Worm (Caenorhabditis elegans) whole organism, L4 larva: ENCODE results near the gene C02B8.6.
"Not testable (repeated sequence)": the region's sequence is repeated elsewhere in the genome, so short reads cannot be mapped to it uniquely, and the experiment has no call there.

Experiments
- D1046.2 ChIP-seq: fragments of 200-800 bp; sonication (Bioruptor generic); IDR thresholded peaks from 2 replicates; pipeline ENCODE4 v1.3.6; 2022; ENCODE audit warnings: missing genetic modification characterization, missing compliant biosample characterization
- F26F4.8 ChIP-seq: fragments of 200-800 bp; sonication (Bioruptor generic); conservative IDR thresholded peaks from 2 replicates; pipeline ENCODE4 v1.3.6; 2022; ENCODE audit warnings: missing genetic modification characterization, missing compliant biosample characterization
- F37D6.2 ChIP-seq: sonication (generic microtip); optimal IDR thresholded peaks from 2 replicates; lab custom pipeline; 2016; ENCODE audit warnings: mild to moderate bottlenecking, missing genetic modification characterization, missing compliant biosample characterization
- T26A8.4 ChIP-seq: fragments of 200-800 bp; sonication (Bioruptor generic); IDR thresholded peaks from 2 replicates; pipeline ENCODE4 v1.3.6; 2022; ENCODE audit warnings: missing genetic modification characterization, missing compliant biosample characterization
- Y48G9A.11 ChIP-seq: fragments of 200-800 bp; sonication (Bioruptor generic); IDR thresholded peaks from 2 replicates; pipeline ENCODE4 v1.3.6; 2022; ENCODE audit warnings: missing genetic modification reagents, missing genetic modification characterization, missing compliant biosample characterization
- Y75B8A.6 ChIP-seq: fragments of 200-800 bp; sonication (Bioruptor generic); IDR thresholded peaks from 2 replicates; pipeline ENCODE4 v1.3.6; 2022; ENCODE audit warnings: missing genetic modification reagents, missing genetic modification characterization, missing compliant biosample characterization
- ZK337.2 ChIP-seq: fragments of 200-800 bp; sonication (Bioruptor generic); IDR thresholded peaks from 2 replicates; pipeline ENCODE4 v1.3.6; 2022; ENCODE audit warnings: missing genetic modification reagents, missing genetic modification characterization, missing compliant biosample characterization
- aha-1 ChIP-seq: fragments of 150-350 bp; peaks from one replicate; lab custom pipeline; 2014; ENCODE audit warnings: missing biosample characterization, missing genetic modification characterization
- arid-1 ChIP-seq: fragments of 200-800 bp; sonication (Bioruptor generic); conservative IDR thresholded peaks from 2 replicates; pipeline ENCODE4 v1.3.6; 2022; ENCODE audit warnings: missing genetic modification reagents, missing genetic modification characterization, missing compliant biosample characterization
- ceh-20 ChIP-seq: fragments of 200-800 bp; sonication (Bioruptor generic); IDR thresholded peaks from 2 replicates; pipeline ENCODE4 v1.3.6; 2022; ENCODE audit warnings: missing genetic modification reagents, missing genetic modification characterization, missing compliant biosample characterization
- ceh-28 ChIP-seq: fragments of 150-350 bp; optimal IDR thresholded peaks from 2 replicates; lab custom pipeline; 2014; ENCODE audit warnings: missing biosample characterization, missing genetic modification reagents, missing genetic modification characterization
- ceh-44 ChIP-seq: fragments of 200-800 bp; sonication (Bioruptor generic); IDR thresholded peaks from 2 replicates; pipeline ENCODE4 v1.3.6; 2022; ENCODE audit warnings: missing genetic modification reagents, missing genetic modification characterization, missing compliant biosample characterization
- ceh-62 ChIP-seq: sonication (generic microtip); optimal IDR thresholded peaks from 2 replicates; lab custom pipeline; 2017; ENCODE audit warnings: missing biosample characterization, missing genetic modification characterization
- ctbp-1 ChIP-seq: fragments of 200-800 bp; sonication (Bioruptor generic); IDR thresholded peaks from 2 replicates; pipeline ENCODE4 v1.3.6; 2022; ENCODE audit warnings: missing genetic modification reagents, missing genetic modification characterization, missing compliant biosample characterization
- daf-16 ChIP-seq, 3 experiments: sonication (generic microtip); optimal IDR thresholded peaks; 2 replicates each; lab custom pipeline; 2016 to 2017; ENCODE audit warnings: missing genetic modification characterization in 3 of 3, missing genetic modification reagents in 3 of 3, mild to moderate bottlenecking in 2 of 3, missing compliant biosample characterization in 2 of 3, missing biosample characterization in 1 of 3, moderate library complexity in 1 of 3
- dmd-6 ChIP-seq: fragments of 200-800 bp; sonication (Bioruptor generic); IDR thresholded peaks from 2 replicates; pipeline ENCODE4 v1.3.6; 2022; ENCODE audit warnings: missing genetic modification reagents, missing genetic modification characterization, missing compliant biosample characterization
- dmd-8 ChIP-seq: fragments of 200-800 bp; sonication (Bioruptor generic); IDR thresholded peaks from 2 replicates; pipeline ENCODE4 v1.3.6; 2022; ENCODE audit warnings: missing genetic modification characterization, missing compliant biosample characterization
- dpl-1 ChIP-seq: fragments of 150-350 bp; optimal IDR thresholded peaks from 2 replicates; lab custom pipeline; 2014; ENCODE audit warnings: missing biosample characterization, missing genetic modification reagents, missing genetic modification characterization
- duxl-1 ChIP-seq: sonication (generic microtip); optimal IDR thresholded peaks from 2 replicates; lab custom pipeline; 2016; ENCODE audit warnings: mild to moderate bottlenecking, missing genetic modification characterization, moderate library complexity, missing compliant biosample characterization; ENCODE audit not compliant: poor library complexity
- dve-1 ChIP-seq: sonication (generic microtip); optimal IDR thresholded peaks from 2 replicates; lab custom pipeline; 2017; ENCODE audit warnings: antibody characterized with exemption, mild to moderate bottlenecking, missing genetic modification characterization, missing compliant biosample characterization; ENCODE audit not compliant: insufficient read depth
- egl-43 ChIP-seq: fragments of 200-800 bp; sonication (Bioruptor generic); IDR thresholded peaks from 2 replicates; pipeline ENCODE4 v1.3.6; 2022; ENCODE audit warnings: missing genetic modification reagents, missing genetic modification characterization, missing compliant biosample characterization
- gei-8 ChIP-seq: fragments of 200-800 bp; sonication (Bioruptor generic); optimal IDR thresholded peaks from 2 replicates; lab custom pipeline; 2018; ENCODE audit warnings: mild to moderate bottlenecking, missing genetic modification characterization, missing compliant biosample characterization
- hlh-30 ChIP-seq: sonication (generic microtip); optimal IDR thresholded peaks from 2 replicates; lab custom pipeline; 2017; ENCODE audit warnings: antibody characterized with exemption, mild to moderate bottlenecking, missing genetic modification characterization, missing compliant biosample characterization; ENCODE audit not compliant: insufficient read depth
- hmg-1.1 ChIP-seq: fragments of 200-800 bp; sonication (Bioruptor generic); IDR thresholded peaks from 2 replicates; pipeline ENCODE4 v1.3.6; 2022; ENCODE audit warnings: missing genetic modification reagents, missing genetic modification characterization, missing compliant biosample characterization
- lin-1 ChIP-seq: fragments of 200-800 bp; sonication (Bioruptor generic); IDR thresholded peaks from 2 replicates; pipeline ENCODE4 v1.3.6; 2022; ENCODE audit warnings: missing genetic modification reagents, missing genetic modification characterization, missing compliant biosample characterization
- lin-15B ChIP-seq: fragments of 150-350 bp; sonication (generic microtip); optimal IDR thresholded peaks from 3 replicates; lab custom pipeline; 2014; ENCODE audit warnings: missing biosample characterization, missing genetic modification characterization
- lin-38 ChIP-seq: fragments of 200-800 bp; sonication (Bioruptor generic); IDR thresholded peaks from 2 replicates; pipeline ENCODE4 v1.3.6; 2022; ENCODE audit warnings: missing genetic modification reagents, missing genetic modification characterization, missing compliant biosample characterization
- lsy-2 ChIP-seq, 2 experiments: fragments of 150-350 bp in 1 of 2; sonication (generic microtip) in 1 of 2; optimal IDR thresholded peaks; 2 replicates each; lab custom pipeline; 2014 to 2017; ENCODE audit warnings: missing biosample characterization in 2 of 2, missing genetic modification characterization in 2 of 2
- madf-5 ChIP-seq, 2 experiments: fragments of 200-800 bp; sonication (Bioruptor generic); IDR thresholded peaks; 2 replicates each; pipeline ENCODE4 v1.3.6; 2022; ENCODE audit warnings: missing compliant biosample characterization in 2 of 2, missing genetic modification characterization in 2 of 2
- madf-9 ChIP-seq: fragments of 200-800 bp; sonication (Bioruptor generic); conservative IDR thresholded peaks from 2 replicates; pipeline ENCODE4 v1.3.6; 2022; ENCODE audit warnings: missing genetic modification reagents, missing genetic modification characterization, missing compliant biosample characterization
- mdl-1 ChIP-seq, 2 experiments: fragments of 150-350 bp in 1 of 2; sonication (generic microtip) in 1 of 2; optimal IDR thresholded peaks; 2 replicates each; lab custom pipeline; 2014 to 2017; ENCODE audit warnings: missing biosample characterization in 2 of 2, missing genetic modification characterization in 2 of 2
- mdt-29 ChIP-seq: fragments of 200-800 bp; sonication (Bioruptor generic); IDR thresholded peaks from 2 replicates; pipeline ENCODE4 v1.3.6; 2022; ENCODE audit warnings: missing genetic modification reagents, missing genetic modification characterization, missing compliant biosample characterization
- mes-2 ChIP-seq: sonication (generic microtip); optimal IDR thresholded peaks from 2 replicates; lab custom pipeline; 2016; ENCODE audit warnings: missing genotype, mild to moderate bottlenecking, missing genetic modification characterization, missing compliant biosample characterization; ENCODE audit not compliant: poor library complexity, severe bottlenecking
- mxl-2 ChIP-seq: fragments of 200-800 bp; sonication (Bioruptor generic); conservative IDR thresholded peaks from 2 replicates; pipeline ENCODE4 v1.3.6; 2022; ENCODE audit warnings: missing genetic modification reagents, missing genetic modification characterization, missing compliant biosample characterization
- nhr-111 ChIP-seq: fragments of 200-800 bp; sonication (Bioruptor generic); optimal IDR thresholded peaks from 2 replicates; lab custom pipeline; 2018; ENCODE audit warnings: mild to moderate bottlenecking, missing genetic modification characterization, missing compliant biosample characterization
- nhr-237 ChIP-seq: sonication (generic microtip); optimal IDR thresholded peaks from 2 replicates; lab custom pipeline; 2017; ENCODE audit warnings: missing biosample characterization, missing genetic modification characterization
- nhr-41 ChIP-seq: fragments of 200-800 bp; sonication (Bioruptor generic); IDR thresholded peaks from 2 replicates; pipeline ENCODE4 v1.3.6; 2022; ENCODE audit warnings: missing genetic modification reagents, missing genetic modification characterization, missing compliant biosample characterization
- nhr-77 ChIP-seq: fragments of 150-350 bp; optimal IDR thresholded peaks from 2 replicates; lab custom pipeline; 2014; ENCODE audit warnings: missing biosample characterization, missing genetic modification characterization
- pha-4 ChIP-seq, 2 experiments: fragments of 150-350 bp in 1 of 2; fragments of 200-800 bp in 1 of 2; sonication (Bioruptor generic) in 1 of 2; IDR thresholded peaks in 1 of 2; optimal IDR thresholded peaks in 1 of 2; 2 replicates each; pipeline versions ENCODE4 v1.3.6 to Lab custom; 2014 to 2022; ENCODE audit warnings: missing genetic modification characterization in 2 of 2, missing genetic modification reagents in 2 of 2, missing biosample characterization in 1 of 2, missing compliant biosample characterization in 1 of 2
- snpc-1.2 ChIP-seq: fragments of 200-800 bp; sonication (Bioruptor generic); IDR thresholded peaks from 2 replicates; pipeline ENCODE4 v1.3.6; 2022; ENCODE audit warnings: missing genetic modification reagents, missing genetic modification characterization, missing compliant biosample characterization
- spr-1 ChIP-seq: sonication (generic microtip); optimal IDR thresholded peaks from 2 replicates; lab custom pipeline; 2016; ENCODE audit warnings: mild to moderate bottlenecking, missing genetic modification characterization, missing compliant biosample characterization
- vab-7 ChIP-seq: fragments of 200-800 bp; sonication (Bioruptor generic); IDR thresholded peaks from 2 replicates; pipeline ENCODE4 v1.3.6; 2022; ENCODE audit warnings: missing genetic modification reagents, missing genetic modification characterization, missing compliant biosample characterization
- zip-11 ChIP-seq: fragments of 200-800 bp; sonication (Bioruptor generic); IDR thresholded peaks from 2 replicates; pipeline ENCODE4 v1.3.6; 2022; ENCODE audit warnings: missing genetic modification characterization, missing compliant biosample characterization
- ztf-11 ChIP-seq: fragments of 150-350 bp; optimal IDR thresholded peaks from 2 replicates; lab custom pipeline; 2014; ENCODE audit warnings: missing biosample characterization, missing genetic modification characterization
- ztf-7 ChIP-seq: fragments of 150-350 bp; optimal IDR thresholded peaks from 2 replicates; lab custom pipeline; 2014; ENCODE audit warnings: missing biosample characterization, missing genetic modification characterization

The C02B8.6 gene

DNA sequence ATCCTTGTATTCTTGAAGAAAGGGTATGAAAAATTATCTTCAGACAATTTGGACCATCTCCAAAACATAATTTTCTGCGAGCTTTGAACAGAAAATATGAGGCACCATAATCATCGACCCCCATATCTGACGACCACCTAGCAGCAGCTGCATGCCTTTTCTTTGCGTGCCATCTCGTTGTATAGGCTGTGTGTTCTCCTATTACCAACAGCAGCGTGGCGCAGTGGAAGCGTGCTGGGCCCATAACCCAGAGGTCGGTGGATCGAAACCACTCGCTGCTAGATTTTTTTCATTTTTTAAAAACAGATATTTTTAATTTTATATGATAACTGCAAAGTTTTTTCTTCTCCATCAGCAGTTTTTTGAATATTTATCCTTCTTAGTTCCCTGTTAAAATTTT, 19.8 kb upstream of the C02B8.6 start (continued):
- no peak for TF ChIP-seq ztf-7 (tag; lab: Kevin White, UChicago)
- TF ChIP-seq daf-16 (GFP tag; optimal IDR thresholded peaks at IDR 0.05; lab: Kevin White, UChicago), result no peak
- TF ChIP-seq daf-16 (tag; optimal IDR thresholded peaks at IDR 0.05; lab: Kevin White, UChicago), result peak; percentile 22
- no peak for TF ChIP-seq D1046.2 (GFP tag; lab: Robert Waterston, UW)
- no peak; the same call in 1 of the 2 replicates for TF ChIP-seq T26A8.4
- TF ChIP-seq Y48G9A.11, result peak; percentile 26
- no peak for TF ChIP-seq nhr-237 (tag; lab: Kevin White, UChicago)
- TF ChIP-seq ceh-20, result 0 out of 2 replicates have a peak, but pooled peaks have one; percentile 26
- TF ChIP-seq mes-2 (tag; lab: Kevin White, UChicago), result peak; percentile 76
- TF ChIP-seq mdt-29 (GFP tag; lab: Robert Waterston, UW), result no peak
- TF ChIP-seq nhr-77 (tag; lab: Kevin White, UChicago), result no peak
- 0 out of 2 replicates have a peak, but pooled peaks have one; percentile 61 for TF ChIP-seq Y75B8A.6 (GFP tag; lab: Robert Waterston, UW)
- no peak for TF ChIP-seq F37D6.2 (tag; lab: Kevin White, UChicago)
- no peak for TF ChIP-seq lin-15B
- TF ChIP-seq zip-11 (GFP tag; lab: Robert Waterston, UW), result no peak
- TF ChIP-seq duxl-1, result no peak
- no peak for TF ChIP-seq ztf-11 (tag; lab: Kevin White, UChicago)
- peak; percentile 60; the same call in 1 of the 2 replicates for TF ChIP-seq madf-9
- TF ChIP-seq nhr-111 (GFP tag; lab: Kevin White, UChicago), result no peak
- peak; percentile 48 for TF ChIP-seq aha-1
- no peak for TF ChIP-seq ceh-62
- no peak for TF ChIP-seq gei-8
- TF ChIP-seq lin-1 (GFP tag; lab: Robert Waterston, UW), result peak; percentile 66; the same call in 1 of the 2 replicates
- TF ChIP-seq ceh-44, result no peak
- no peak for TF ChIP-seq ceh-28 (tag; lab: Kevin White, UChicago)
- peak; percentile 85 for TF ChIP-seq dmd-8 (GFP tag; lab: Robert Waterston, UW)

DNA sequence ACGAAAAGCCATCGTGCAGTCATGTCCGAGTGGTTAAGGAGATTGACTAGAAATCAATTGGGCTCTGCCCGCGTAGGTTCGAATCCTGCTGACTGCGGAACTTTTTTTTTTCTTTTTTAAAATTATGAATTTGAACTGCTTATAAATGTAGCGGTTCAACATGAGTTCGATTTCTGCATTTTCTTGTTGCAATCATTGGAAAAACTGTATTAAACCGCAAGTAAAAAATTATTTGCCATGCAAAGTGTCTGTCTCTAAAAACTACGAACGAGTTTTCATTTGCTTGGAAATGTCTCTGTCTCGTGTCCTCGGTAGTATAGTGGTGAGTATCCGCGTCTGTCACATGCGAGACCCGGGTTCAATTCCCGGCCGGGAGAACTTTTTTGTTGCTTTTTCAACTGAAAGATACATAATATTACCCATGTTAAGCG, 19.3 kb upstream of the C02B8.6 start:
- TF ChIP-seq vab-7 (GFP tag; lab: Robert Waterston, UW) (peak; percentile 43; the same call in 1 of the 2 replicates), egl-43 (GFP tag; lab: Robert Waterston, UW) (0 out of 2 replicates have a peak, but pooled peaks have one; percentile 55), mxl-2 (GFP tag; lab: Robert Waterston, UW) (peak; percentile 38; the same call in 1 of the 2 replicates), dmd-6 (0 out of 2 replicates have a peak, but pooled peaks have one; percentile 26), madf-5 (GFP tag; IDR thresholded peaks at IDR 0.05; lab: Robert Waterston, UW) (peak; percentile 8 to 70; a peak in 2 of 4 replicates), F26F4.8 (GFP tag; lab: Robert Waterston, UW) (0 out of 2 replicates have a peak, but pooled peaks have one; percentile 3), mdl-1 (tag; optimal IDR thresholded peaks at IDR 0.05; lab: Kevin White, UChicago) (peak; percentile 9 to 70), lin-38 (GFP tag; lab: Robert Waterston, UW) (peak; percentile 60), daf-16 (tag; optimal IDR thresholded peaks at IDR 0.05; lab: Kevin White, UChicago) (peak; percentile 12), duxl-1 (peak; percentile 52), spr-1 (tag; lab: Kevin White, UChicago) (peak; percentile 20), madf-9 (peak; percentile 35; the same call in 1 of the 2 replicates), dve-1 (tag; lab: Kevin White, UChicago) (peak; percentile 18), nhr-41 (GFP tag; lab: Robert Waterston, UW) (peak; percentile 12; the same call in 1 of the 2 replicates), ctbp-1 (GFP tag; lab: Robert Waterston, UW) (peak; percentile 55; the same call in 1 of the 2 replicates), hmg-1.1 (peak; percentile 50), dmd-8 (GFP tag; lab: Robert Waterston, UW) (peak; percentile 54; the same call in 1 of the 2 replicates), lsy-2 (tag; optimal IDR thresholded peaks at IDR 0.05; lab: Kevin White, UChicago) (peak in 1 of 2 experiments; percentile 36), gei-8 (peak; percentile 46), snpc-1.2 (GFP tag; lab: Robert Waterston, UW) (peak; percentile 69; the same call in 1 of the 2 replicates), arid-1 (peak; percentile 15; the same call in 1 of the 2 replicates), D1046.2 (GFP tag; lab: Robert Waterston, UW) (0 out of 2 replicates have a peak, but pooled peaks have one; percentile 35), mes-2 (tag; lab: Kevin White, UChicago) (peak; percentile 76), ZK337.2 (GFP tag; lab: Robert Waterston, UW) (0 out of 2 replicates have a peak, but pooled peaks have one; percentile 36), pha-4 (GFP tag; IDR thresholded peaks at IDR 0.05; lab: Robert Waterston, UW) (peak; percentile 41; the same call in 1 of the 2 replicates), hlh-30 (peak; percentile 89), dpl-1 (peak; percentile 1), T26A8.4 (peak; percentile 54)
- not testable (repeated sequence) for TF ChIP-seq daf-16 (GFP tag; optimal IDR thresholded peaks at IDR 0.05; lab: Kevin White, UChicago); pha-4 (tag; optimal IDR thresholded peaks at IDR 0.05; lab: Kevin White, UChicago)
